Fruit fly (Drosophila melanogaster) whole organism, embryonic: ENCODE data around the gene ZIPIC.

Experiments
- Aef1 ChIP-seq: fragments of 200-800 bp; sonication (Bioruptor generic); IDR thresholded peaks from 3 replicates; pipeline ENCODE4 v1.3.6; 2022; ENCODE audit warnings: missing biosample characterization, missing genetic modification characterization
- Atf3 ChIP-seq: fragments of 200-800 bp; sonication (Bioruptor generic); optimal IDR thresholded peaks from 3 replicates; lab custom pipeline; 2016; ENCODE audit warnings: missing biosample characterization, missing genetic modification characterization
- Bdp1 ChIP-seq: fragments of 200-800 bp; sonication (Bioruptor generic); optimal IDR thresholded peaks from 3 replicates; lab custom pipeline; 2016; ENCODE audit warnings: missing biosample characterization, missing genetic modification characterization
- CG10979 ChIP-seq: fragments of 200-800 bp; sonication (Bioruptor generic); optimal IDR thresholded peaks from 2 replicates; lab custom pipeline; 2018; ENCODE audit warnings: missing biosample characterization, mild to moderate bottlenecking, missing genetic modification characterization, moderate library complexity
- CG11093 ChIP-seq: fragments of 200-800 bp; sonication (Bioruptor generic); IDR thresholded peaks from 3 replicates; pipeline ENCODE4 v1.3.6; 2022; ENCODE audit warnings: missing biosample characterization, missing genetic modification characterization
- CG11504 ChIP-seq: fragments of 200-800 bp; sonication (Bioruptor generic); optimal IDR thresholded peaks from 3 replicates; lab custom pipeline; 2019; ENCODE audit warnings: missing biosample characterization, mild to moderate bottlenecking, missing genetic modification characterization, moderate library complexity
- CG18476 ChIP-seq: fragments of 200-800 bp; sonication (Bioruptor generic); optimal IDR thresholded peaks from 2 replicates; lab custom pipeline; 2016; ENCODE audit warnings: missing biosample characterization, mild to moderate bottlenecking, missing genetic modification characterization
- CG18599 ChIP-seq: fragments of 200-800 bp; sonication (Bioruptor generic); optimal IDR thresholded peaks from 3 replicates; lab custom pipeline; 2017; ENCODE audit warnings: missing biosample characterization, missing genetic modification characterization, mild to moderate bottlenecking, moderate library complexity, missing genetic modification reagents
- CG2678 ChIP-seq: fragments of 200-800 bp; sonication (Bioruptor generic); optimal IDR thresholded peaks from 3 replicates; lab custom pipeline; 2019; ENCODE audit warnings: missing biosample characterization, mild to moderate bottlenecking, missing genetic modification characterization, moderate library complexity
- CG30403 ChIP-seq: fragments of 200-800 bp; sonication (Bioruptor generic); optimal IDR thresholded peaks from 3 replicates; lab custom pipeline; 2016; ENCODE audit warnings: missing biosample characterization, missing genetic modification characterization
- CG3065 ChIP-seq: fragments of 200-800 bp; sonication (Bioruptor generic); optimal IDR thresholded peaks from 2 replicates; lab custom pipeline; 2016; ENCODE audit warnings: missing biosample characterization, missing genetic modification characterization
- CG31388 ChIP-seq: fragments of 200-800 bp; sonication (Bioruptor generic); optimal IDR thresholded peaks from 2 replicates; lab custom pipeline; 2016; ENCODE audit warnings: missing biosample characterization, missing genetic modification characterization
- CG31441 ChIP-seq: fragments of 200-800 bp; sonication (Bioruptor generic); IDR thresholded peaks from 2 replicates; pipeline ENCODE4 v1.3.6; 2022; ENCODE audit warnings: missing biosample characterization, missing genetic modification characterization
- CG34376 ChIP-seq: fragments of 200-800 bp; sonication (Bioruptor generic); optimal IDR thresholded peaks from 2 replicates; lab custom pipeline; 2018; ENCODE audit warnings: missing biosample characterization, mild to moderate bottlenecking, missing genetic modification characterization
- CG3726 ChIP-seq: fragments of 200-800 bp; sonication (Bioruptor generic); IDR thresholded peaks from 3 replicates; pipeline ENCODE4, ENCODE4 v1.3.6; 2022; ENCODE audit warnings: missing biosample characterization, missing genetic modification characterization
- CG3995 ChIP-seq: fragments of 200-800 bp; sonication (Bioruptor generic); optimal IDR thresholded peaks from 3 replicates; lab custom pipeline; 2016; ENCODE audit warnings: missing biosample characterization, missing genetic modification characterization
- CG6854 ChIP-seq: fragments of 200-800 bp; sonication (Bioruptor generic); optimal IDR thresholded peaks from 3 replicates; lab custom pipeline; 2017; ENCODE audit warnings: missing biosample characterization, mild to moderate bottlenecking, missing genetic modification characterization
- CG9437 ChIP-seq: fragments of 200-800 bp; sonication (Bioruptor generic); optimal IDR thresholded peaks from 2 replicates; lab custom pipeline; 2018; ENCODE audit warnings: missing biosample characterization, mild to moderate bottlenecking, missing genetic modification characterization
- CG9727 ChIP-seq: fragments of 200-800 bp; sonication (Bioruptor generic); optimal IDR thresholded peaks from 3 replicates; lab custom pipeline; 2017; ENCODE audit warnings: missing biosample characterization, mild to moderate bottlenecking, missing genetic modification characterization
- CkIIα-i1 ChIP-seq: fragments of 200-800 bp; sonication (Bioruptor generic); IDR thresholded peaks from 2 replicates; pipeline ENCODE4 v1.3.6; 2022; ENCODE audit warnings: missing biosample characterization, missing genetic modification characterization
- D19A ChIP-seq: fragments of 200-800 bp; optimal IDR thresholded peaks from 3 replicates; lab custom pipeline; 2019; ENCODE audit warnings: missing biosample characterization, mild to moderate bottlenecking, missing genetic modification characterization, moderate library complexity
- D19B ChIP-seq: fragments of 200-800 bp; sonication (Bioruptor generic); optimal IDR thresholded peaks from 2 replicates; lab custom pipeline; 2017; ENCODE audit warnings: missing biosample characterization, mild to moderate bottlenecking, missing genetic modification characterization
- Ets65A ChIP-seq: fragments of 200-800 bp; sonication (Bioruptor generic); peaks from one replicate; lab custom pipeline; 2016; ENCODE audit warnings: missing biosample characterization, missing genetic modification characterization
- Fer3 ChIP-seq: fragments of 200-800 bp; sonication (Bioruptor generic); optimal IDR thresholded peaks from 2 replicates; lab custom pipeline; 2018; ENCODE audit warnings: missing biosample characterization, mild to moderate bottlenecking, missing genetic modification characterization, moderate library complexity
- HLH3B ChIP-seq: fragments of 200-800 bp; sonication (Bioruptor generic); IDR thresholded peaks from 2 replicates; pipeline ENCODE4 v1.3.6; 2022; ENCODE audit warnings: missing biosample characterization, missing genetic modification characterization
- Lim3 ChIP-seq: fragments of 200-800 bp; sonication (Bioruptor generic); IDR thresholded peaks from 2 replicates; pipeline ENCODE4 v1.3.6; 2022; ENCODE audit warnings: missing biosample characterization, missing genetic modification characterization
- Med ChIP-seq: fragments of 200-800 bp; sonication (Bioruptor generic); peaks from one replicate; lab custom pipeline; 2016; ENCODE audit warnings: missing biosample characterization, missing genetic modification characterization, mild to moderate bottlenecking, inconsistent platforms, moderate library complexity
- Rx ChIP-seq: fragments of 200-800 bp; sonication (Bioruptor generic); IDR thresholded peaks from 2 replicates; pipeline ENCODE4 v1.3.6; 2022; ENCODE audit warnings: missing biosample characterization, missing genetic modification characterization
- Xrp1 ChIP-seq: fragments of 200-800 bp; sonication (Bioruptor generic); IDR thresholded peaks from 2 replicates; pipeline ENCODE4 v1.3.6; 2022; ENCODE audit warnings: missing biosample characterization, missing genetic modification characterization
- ab ChIP-seq: fragments of 200-800 bp; sonication (Bioruptor generic); optimal IDR thresholded peaks from 2 replicates; lab custom pipeline; 2016; ENCODE audit warnings: missing biosample characterization, missing genetic modification characterization
- aop ChIP-seq: fragments of 200-800 bp; sonication (Bioruptor generic); IDR thresholded peaks from 2 replicates; pipeline ENCODE4 v1.3.6; 2022; ENCODE audit warnings: missing biosample characterization, missing genetic modification characterization
- cad ChIP-seq: fragments of >200 bp; optimal IDR thresholded peaks from 2 replicates; lab custom pipeline; 2017; ENCODE audit warnings: missing biosample characterization, missing genetic modification characterization
- danr ChIP-seq: fragments of 200-800 bp; sonication (Bioruptor generic); IDR thresholded peaks from 2 replicates; pipeline ENCODE4 v1.3.6; 2022; ENCODE audit warnings: missing biosample characterization, missing genetic modification characterization
- dm ChIP-seq: fragments of 200-800 bp; sonication (Bioruptor generic); optimal IDR thresholded peaks from 3 replicates; lab custom pipeline; 2016; ENCODE audit warnings: missing biosample characterization, missing genetic modification characterization
- dysf ChIP-seq: fragments of 200-800 bp; sonication (Bioruptor generic); IDR thresholded peaks from 3 replicates; pipeline ENCODE4 v1.3.6; 2022; ENCODE audit warnings: missing biosample characterization, missing genetic modification characterization
- exex ChIP-seq: fragments of 200-800 bp; sonication (Bioruptor generic); optimal IDR thresholded peaks from 4 replicates; lab custom pipeline; 2018; ENCODE audit warnings: missing biosample characterization, mild to moderate bottlenecking, missing genetic modification characterization, moderate library complexity
- grau ChIP-seq: fragments of 200-800 bp; optimal IDR thresholded peaks from 3 replicates; lab custom pipeline; 2019; ENCODE audit warnings: missing biosample characterization, mild to moderate bottlenecking, missing genetic modification characterization, moderate library complexity
- grn ChIP-seq: fragments of 200-800 bp; sonication (Bioruptor generic); optimal IDR thresholded peaks from 3 replicates; lab custom pipeline; 2017; ENCODE audit warnings: missing biosample characterization, missing genetic modification characterization
- gsb-n ChIP-seq: fragments of 200-800 bp; sonication (Bioruptor generic); optimal IDR thresholded peaks from 3 replicates; lab custom pipeline; 2018; ENCODE audit warnings: missing biosample characterization, mild to moderate bottlenecking, missing genetic modification characterization
- lab ChIP-seq: fragments of 200-800 bp; sonication (Bioruptor generic); optimal IDR thresholded peaks from 3 replicates; lab custom pipeline; 2017; ENCODE audit warnings: missing biosample characterization, missing genetic modification characterization, mild to moderate bottlenecking, moderate library complexity, missing genetic modification reagents
- phol ChIP-seq: fragments of 200-800 bp; sonication (Bioruptor generic); optimal IDR thresholded peaks from 3 replicates; lab custom pipeline; 2018; ENCODE audit warnings: missing biosample characterization, mild to moderate bottlenecking, missing genetic modification characterization, moderate library complexity
- pzg ChIP-seq: fragments of 200-800 bp; sonication (Bioruptor generic); optimal IDR thresholded peaks from 3 replicates; lab custom pipeline; 2018; ENCODE audit warnings: missing biosample characterization, mild to moderate bottlenecking, missing genetic modification characterization, moderate library complexity
- ro ChIP-seq: fragments of 200-800 bp; sonication (Bioruptor generic); IDR thresholded peaks from 2 replicates; pipeline ENCODE4 v1.3.6; 2022; ENCODE audit warnings: missing biosample characterization, missing genetic modification characterization
- schlank ChIP-seq: fragments of 200-800 bp; sonication (Bioruptor generic); optimal IDR thresholded peaks from 2 replicates; lab custom pipeline; 2018; ENCODE audit warnings: missing biosample characterization, mild to moderate bottlenecking, missing genetic modification characterization
- tin ChIP-seq: fragments of 200-800 bp; sonication (Bioruptor generic); optimal IDR thresholded peaks from 3 replicates; lab custom pipeline; 2016; ENCODE audit warnings: missing biosample characterization, missing genetic modification characterization
- tup ChIP-seq: fragments of 200-800 bp; sonication (Bioruptor generic); optimal IDR thresholded peaks from 2 replicates; lab custom pipeline; 2016; ENCODE audit warnings: missing biosample characterization, mild to moderate bottlenecking, missing genetic modification characterization, moderate library complexity
- z ChIP-seq: fragments of 200-800 bp; sonication (Bioruptor generic); IDR thresholded peaks from 3 replicates; pipeline ENCODE4 v1.3.6; 2022; ENCODE audit warnings: missing biosample characterization, missing genetic modification characterization
- zen ChIP-seq: fragments of 200-800 bp; sonication (Bioruptor generic); optimal IDR thresholded peaks from 3 replicates; lab custom pipeline; 2018; ENCODE audit warnings: missing biosample characterization, mild to moderate bottlenecking, missing genetic modification characterization, moderate library complexity
- zf30C ChIP-seq: fragments of 200-800 bp; sonication (Bioruptor generic); optimal IDR thresholded peaks from 3 replicates; lab custom pipeline; 2018; ENCODE audit warnings: missing biosample characterization, mild to moderate bottlenecking, missing genetic modification characterization

ZIPIC gene

DNA sequence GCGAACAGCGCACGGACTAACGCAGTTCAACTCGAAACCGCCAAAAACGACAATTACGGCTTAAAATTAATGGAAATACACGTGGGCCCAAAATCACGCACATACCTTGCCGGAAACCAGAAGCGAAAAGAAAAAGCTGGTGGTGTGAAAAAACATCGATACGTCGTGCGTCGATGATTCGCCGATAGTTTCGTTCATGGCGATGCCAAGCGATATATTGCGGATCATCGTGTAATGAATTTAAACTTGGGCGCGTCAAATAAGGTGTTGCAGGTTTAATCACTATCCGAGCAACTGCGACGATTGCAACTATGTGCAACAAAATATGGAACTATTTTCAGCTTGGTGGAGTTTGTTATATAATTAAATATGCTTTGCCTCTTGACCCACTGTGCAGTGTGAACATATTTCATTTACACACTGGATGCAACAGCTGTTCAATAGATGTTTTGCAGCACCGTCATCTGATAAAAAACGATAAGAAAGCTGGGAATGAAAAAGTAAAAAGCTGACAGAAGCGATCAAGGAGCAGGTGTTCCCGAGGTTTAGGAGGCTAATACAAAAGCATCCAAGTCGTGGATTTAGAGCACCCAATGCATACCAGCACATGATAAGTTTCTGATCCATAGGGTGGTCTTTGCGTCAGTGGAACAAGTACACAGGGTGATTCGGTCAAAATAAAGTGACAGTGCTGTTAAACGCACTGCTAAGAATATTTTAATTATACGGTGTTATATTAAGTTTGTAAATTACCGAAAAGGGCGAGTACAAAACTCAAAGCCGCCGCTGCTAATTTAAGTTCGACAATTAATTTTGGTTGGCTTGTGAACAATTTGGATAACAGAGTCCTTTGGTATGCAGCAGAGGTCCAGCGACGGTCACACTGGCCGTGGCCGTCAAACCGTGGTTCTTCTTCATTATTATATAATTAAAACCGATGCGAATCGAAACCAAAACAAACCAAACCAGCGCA lies 9.6 kb upstream of the ZIPIC start, which contains the start of the genes RpL32 and CG7943 (continued):
- TF ChIP-seq CG18476 = peak; percentile 94
- TF ChIP-seq CG18599 = peak; percentile 96
- TF ChIP-seq Bdp1 (GFP tag; lab: Kevin White, UChicago) = peak; percentile 80
- peak; percentile 87 for TF ChIP-seq ro
- TF ChIP-seq cad (GFP tag; lab: Kevin White, UChicago) = peak; percentile 84
- peak; percentile 76 for TF ChIP-seq gsb-n (tag; lab: Kevin White, UChicago)
- TF ChIP-seq CG31388 = peak; percentile 66
- TF ChIP-seq zen (tag; lab: Kevin White, UChicago) = peak; percentile 91
- peak; percentile 85 for TF ChIP-seq CG3995
- TF ChIP-seq CG9437 (GFP tag; lab: Kevin White, UChicago) = peak; percentile 76
- peak; percentile 92 for TF ChIP-seq pzg
- TF ChIP-seq z (GFP tag; lab: Robert Waterston, UW) = peak; percentile 50; the same call in 2 of the 3 replicates
- peak; percentile 96 for TF ChIP-seq tin (GFP tag; lab: Kevin White, UChicago)
- TF ChIP-seq Rx (GFP tag; lab: Robert Waterston, UW) = peak; percentile 93
- peak; percentile 93 for TF ChIP-seq schlank (tag; lab: Kevin White, UChicago)
- TF ChIP-seq exex = peak; percentile 52
- 0 out of 2 replicates have a peak, but pooled peaks have one; percentile 57 for TF ChIP-seq CkIIα-i1
- TF ChIP-seq dysf (GFP tag; lab: Robert Waterston, UW) = peak; percentile 96
- TF ChIP-seq CG11504 = peak; percentile 90
- peak; percentile 86 for TF ChIP-seq grau (tag; lab: Kevin White, UChicago)
- TF ChIP-seq CG10979 (tag; lab: Kevin White, UChicago) = peak; percentile 88
- TF ChIP-seq ab (GFP tag; lab: Kevin White, UChicago) = peak; percentile 79
- peak; percentile 96 for TF ChIP-seq Aef1 (GFP tag; lab: Robert Waterston, UW)
- peak; percentile 91 for TF ChIP-seq danr
- peak; percentile 74 for TF ChIP-seq CG3065 (GFP tag; lab: Kevin White, UChicago)
- peak; percentile 98 for TF ChIP-seq lab (GFP tag; lab: Kevin White, UChicago)
- peak; percentile 91 for TF ChIP-seq CG3726 (GFP tag; lab: Robert Waterston, UW)
- TF ChIP-seq Ets65A = peak; percentile 99
- TF ChIP-seq CG30403 (GFP tag; lab: Kevin White, UChicago) = peak; percentile 94
- peak; percentile 88 for TF ChIP-seq CG31441 (GFP tag; lab: Robert Waterston, UW)
- TF ChIP-seq CG34376 = peak; percentile 99
- peak; percentile 83 for TF ChIP-seq Lim3 (GFP tag; lab: Robert Waterston, UW)
- TF ChIP-seq Med (GFP tag; lab: Kevin White, UChicago) = peak; percentile 100
- peak; percentile 85 for TF ChIP-seq D19B (GFP tag; lab: Kevin White, UChicago)
- peak; percentile 88 for TF ChIP-seq aop (GFP tag; lab: Robert Waterston, UW)
- TF ChIP-seq Xrp1 (GFP tag; lab: Robert Waterston, UW) = peak; percentile 94
- TF ChIP-seq CG11093 (GFP tag; lab: Robert Waterston, UW) = peak; percentile 87
- peak; percentile 93 for TF ChIP-seq HLH3B (GFP tag; lab: Robert Waterston, UW)
- TF ChIP-seq phol (tag; lab: Kevin White, UChicago) = peak; percentile 96
- no peak for TF ChIP-seq zf30C
- TF ChIP-seq CG6854 = peak; percentile 93
- TF ChIP-seq Fer3 (tag; lab: Kevin White, UChicago) = peak; percentile 95
- peak; percentile 77 for TF ChIP-seq D19A (tag; lab: Kevin White, UChicago)
- TF ChIP-seq tup (GFP tag; lab: Kevin White, UChicago) = peak; percentile 95
- peak; percentile 97 for TF ChIP-seq CG9727 (GFP tag; lab: Kevin White, UChicago)
- peak; percentile 80 for TF ChIP-seq grn (GFP tag; lab: Kevin White, UChicago)
- TF ChIP-seq dm = peak; percentile 97
- peak; percentile 89 for TF ChIP-seq Atf3 (GFP tag; lab: Kevin White, UChicago)
- TF ChIP-seq CG2678 (tag; lab: Kevin White, UChicago) = peak; percentile 92
